Worm (Caenorhabditis elegans) whole organism, L4 larva: ENCODE data around the gene sma-10.

ENCODE experiments used
- hif-1 ChIP-seq, 2 experiments: sonication (generic microtip); optimal IDR thresholded peaks; 2 replicates each; lab custom pipeline; 2016 to 2017; ENCODE audit warnings: missing compliant biosample characterization in 2 of 2, missing genetic modification characterization in 2 of 2, missing genetic modification reagents in 2 of 2, missing genotype in 2 of 2, mild to moderate bottlenecking in 1 of 2
- lin-15B ChIP-seq: fragments of 150-350 bp; sonication (generic microtip); optimal IDR thresholded peaks from 3 replicates; lab custom pipeline; 2014; ENCODE audit warnings: missing biosample characterization, missing genetic modification characterization
- lin-38 ChIP-seq: fragments of 200-800 bp; sonication (Bioruptor generic); IDR thresholded peaks from 2 replicates; pipeline ENCODE4 v1.3.6; 2022; ENCODE audit warnings: missing genetic modification reagents, missing genetic modification characterization, missing compliant biosample characterization
- ztf-11 ChIP-seq: fragments of 150-350 bp; optimal IDR thresholded peaks from 2 replicates; lab custom pipeline; 2014; ENCODE audit warnings: missing biosample characterization, missing genetic modification characterization
- ztf-7 ChIP-seq: fragments of 150-350 bp; optimal IDR thresholded peaks from 2 replicates; lab custom pipeline; 2014; ENCODE audit warnings: missing biosample characterization, missing genetic modification characterization

DNA sequence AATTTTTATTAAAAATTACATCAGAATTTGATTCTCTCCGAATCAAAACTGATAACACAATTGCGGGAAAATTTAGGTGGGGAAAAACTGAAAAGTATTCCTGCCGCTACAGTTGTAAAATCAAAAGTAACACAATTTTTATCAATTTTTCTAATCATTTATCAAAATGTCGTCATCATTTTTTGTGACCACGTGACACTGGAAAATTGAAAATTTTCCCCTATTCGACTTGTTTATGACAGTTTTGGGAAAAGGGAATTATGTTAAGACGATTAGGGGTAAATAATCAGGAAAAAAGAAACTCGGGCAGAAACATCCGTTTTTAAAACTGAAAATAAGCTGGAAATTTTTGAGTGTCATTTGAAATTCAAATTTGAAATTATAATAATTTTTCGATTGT, 22.6 kb downstream of the sma-10 start:
- no peak for TF ChIP-seq lin-38 (GFP tag; lab: Robert Waterston, UW)
- TF ChIP-seq lin-15B (tag; lab: Kevin White, UChicago), result no peak
- no peak for TF ChIP-seq ztf-7 (tag; lab: Kevin White, UChicago)
- no peak for TF ChIP-seq ztf-11 (tag; lab: Kevin White, UChicago)
- TF ChIP-seq hif-1 (tag; optimal IDR thresholded peaks at IDR 0.05; lab: Kevin White, UChicago), result no peak
